Worm (Caenorhabditis elegans) whole organism, L1 larva: Measurements from ENCODE around the gene srt-28.

ENCODE experiments used
- C04F5.9 ChIP-seq: sonication (generic microtip); optimal IDR thresholded peaks from 2 replicates; lab custom pipeline; 2016; ENCODE audit warnings: missing genetic modification characterization, missing compliant biosample characterization
- aly-2 ChIP-seq: fragments of 150-350 bp; optimal IDR thresholded peaks from 2 replicates; lab custom pipeline; 2014; ENCODE audit warnings: missing biosample characterization, missing genetic modification characterization
- ceh-82 ChIP-seq, 3 experiments: fragments of 150-350 bp in 1 of 3; sonication (generic microtip) in 2 of 3; optimal IDR thresholded peaks; 2 replicates each; lab custom pipeline; 2014 to 2017; ENCODE audit warnings: missing biosample characterization in 3 of 3, missing genetic modification characterization in 3 of 3
- elt-3 ChIP-seq, 6 experiments: fragments of 150-350 bp in 1 of 6; sonication (generic microtip); optimal IDR thresholded peaks; 2 replicates each; lab custom pipeline; 2017 to 2018; ENCODE audit warnings: missing biosample characterization in 6 of 6, missing genetic modification characterization in 6 of 6, inconsistent platforms in 1 of 6
- fos-1 ChIP-seq: fragments of 150-350 bp; optimal IDR thresholded peaks from 2 replicates; lab custom pipeline; 2014; ENCODE audit warnings: missing biosample characterization, missing genetic modification characterization
- jun-1 ChIP-seq: fragments of 150-350 bp; optimal IDR thresholded peaks from 2 replicates; lab custom pipeline; 2014; ENCODE audit warnings: missing biosample characterization, missing genetic modification reagents, missing genetic modification characterization
- mep-1 ChIP-seq: fragments of 150-350 bp; optimal IDR thresholded peaks from 2 replicates; lab custom pipeline; 2014; ENCODE audit warnings: missing biosample characterization, missing genetic modification characterization
- nhr-11 ChIP-seq: fragments of 150-350 bp; optimal IDR thresholded peaks from 2 replicates; lab custom pipeline; 2014; ENCODE audit warnings: missing biosample characterization, missing genetic modification characterization
- nhr-28 ChIP-seq: fragments of 150-350 bp; optimal IDR thresholded peaks from 2 replicates; lab custom pipeline; 2014; ENCODE audit warnings: missing biosample characterization, missing genetic modification characterization
- nhr-77 ChIP-seq: fragments of 150-350 bp; optimal IDR thresholded peaks from 2 replicates; lab custom pipeline; 2014; ENCODE audit warnings: missing biosample characterization, missing genetic modification characterization
- nhr-84 ChIP-seq: sonication (generic microtip); optimal IDR thresholded peaks from 2 replicates; lab custom pipeline; 2017; ENCODE audit warnings: missing biosample characterization, missing genetic modification characterization
- snpc-4 ChIP-seq: fragments of 150-350 bp; optimal IDR thresholded peaks from 2 replicates; lab custom pipeline; 2014; ENCODE audit warnings: missing biosample characterization, missing genetic modification characterization
- sup-37 ChIP-seq: fragments of 200-800 bp; sonication (Bioruptor generic); optimal IDR thresholded peaks from 2 replicates; lab custom pipeline; 2018; ENCODE audit warnings: mild to moderate bottlenecking, missing genetic modification characterization, missing compliant biosample characterization

DNA sequence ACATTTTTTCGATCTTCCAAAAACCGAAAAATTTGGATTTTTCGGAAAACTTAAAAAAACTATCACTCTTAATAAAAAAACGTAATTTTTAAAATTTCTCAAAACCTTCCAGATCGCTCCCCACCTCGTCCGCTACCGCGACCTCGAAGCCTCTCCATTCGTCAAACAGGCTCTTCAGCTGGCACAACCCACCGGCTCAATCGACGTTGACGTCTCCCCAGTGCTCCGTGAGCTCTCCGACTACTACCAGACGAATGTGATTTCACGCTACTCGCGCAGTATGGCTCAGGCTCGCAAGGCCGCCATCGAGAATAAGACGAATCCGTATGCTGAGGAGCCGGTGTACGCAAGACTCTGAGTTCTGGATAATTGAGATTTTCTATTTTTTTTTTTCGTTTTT, 7.1 kb downstream of the srt-28 start:
- TF ChIP-seq fos-1 (tag; lab: Kevin White, UChicago) (no peak), ceh-82 (tag; optimal IDR thresholded peaks at IDR 0.05; lab: Kevin White, UChicago) (no peak), nhr-28 (no peak), nhr-11 (no peak), nhr-84 (no peak), snpc-4 (tag; lab: Kevin White, UChicago) (no peak), elt-3 (tag; optimal IDR thresholded peaks at IDR 0.05; lab: Kevin White, UChicago) (no peak), sup-37 (GFP tag; lab: Kevin White, UChicago) (no peak), mep-1 (no peak), aly-2 (tag; lab: Kevin White, UChicago) (no peak), nhr-77 (tag; lab: Kevin White, UChicago) (no peak), C04F5.9 (no peak), jun-1 (tag; lab: Kevin White, UChicago) (no peak)
